ENCODE assay signal across 2 worm cellular contexts in genomic region chrX:16521722-16522121, ce11.
TF ChIP-seq lines count a peak whose summit lies in the region.

No protein-coding gene starts in this region.

TF ChIP-seq in whole organism, L1 larva, 84 proteins besides CTCF, POLR2A, EP300 and RAD21:
- peak; percentile 57 for TF ChIP-seq nhr-85 (tag; lab: Kevin White, UChicago)
- no peak for TF ChIP-seq tlp-1 (tag; optimal IDR thresholded peaks at IDR 0.05; lab: Kevin White, UChicago)
- peak; percentile 20 for TF ChIP-seq F16B12.6 (tag; optimal IDR thresholded peaks at IDR 0.05; lab: Kevin White, UChicago)
- no peak for TF ChIP-seq rnt-1 (tag; optimal IDR thresholded peaks at IDR 0.05; lab: Kevin White, UChicago)
- no peak for TF ChIP-seq egl-27 (tag; optimal IDR thresholded peaks at IDR 0.05; lab: Kevin White, UChicago)
- TF ChIP-seq nhr-20 (tag; optimal IDR thresholded peaks at IDR 0.05; lab: Kevin White, UChicago) = no peak
- no peak for TF ChIP-seq hlh-17 (GFP tag; optimal IDR thresholded peaks at IDR 0.05; lab: Kevin White, UChicago; ENCODE audit: borderline replicate concordance)
- no peak for TF ChIP-seq unc-62 (GFP tag; optimal IDR thresholded peaks at IDR 0.05; lab: Kevin White, UChicago)
- peak; percentile 21 to 72 for TF ChIP-seq lsy-2 (tag; optimal IDR thresholded peaks at IDR 0.05; lab: Kevin White, UChicago)
- TF ChIP-seq ztf-4 (tag; optimal IDR thresholded peaks at IDR 0.05; lab: Kevin White, UChicago) = no peak
- no peak for TF ChIP-seq dpl-1 (GFP tag; optimal IDR thresholded peaks at IDR 0.05; lab: Kevin White, UChicago)
- no peak for TF ChIP-seq ceh-82 (tag; optimal IDR thresholded peaks at IDR 0.05; lab: Kevin White, UChicago)
- TF ChIP-seq fkh-8 (tag; optimal IDR thresholded peaks at IDR 0.05; lab: Kevin White, UChicago) = no peak
- no peak for TF ChIP-seq hlh-4 (tag; optimal IDR thresholded peaks at IDR 0.05; lab: Kevin White, UChicago)
- no peak for TF ChIP-seq pag-3 (tag; optimal IDR thresholded peaks at IDR 0.05; lab: Kevin White, UChicago; ENCODE audit: borderline replicate concordance, insufficient read depth)
- TF ChIP-seq fos-1 (tag; optimal IDR thresholded peaks at IDR 0.05; lab: Kevin White, UChicago) = no peak
- TF ChIP-seq fkh-4 (tag; optimal IDR thresholded peaks at IDR 0.05; lab: Kevin White, UChicago; ENCODE audit: borderline replicate concordance) = no peak
- no peak for TF ChIP-seq alr-1 (tag; optimal IDR thresholded peaks at IDR 0.05; lab: Kevin White, UChicago; ENCODE audit: borderline replicate concordance)
- TF ChIP-seq nhr-77 (tag; optimal IDR thresholded peaks at IDR 0.05; lab: Kevin White, UChicago) = no peak
- TF ChIP-seq efl-1 (optimal IDR thresholded peaks at IDR 0.05; lab: Kevin White, UChicago) = no peak
- no peak for TF ChIP-seq efl-1 (GFP tag; optimal IDR thresholded peaks at IDR 0.05 in 1 of 2; lab: Kevin White, UChicago)

TF ChIP-seq in whole organism, mixed stage, embryonic, 35 proteins besides CTCF, POLR2A, EP300 and RAD21:
- TF ChIP-seq nhr-76 (tag; optimal IDR thresholded peaks at IDR 0.05; lab: Kevin White, UChicago) (no peak), lsy-2 (tag; optimal IDR thresholded peaks at IDR 0.05; lab: Kevin White, UChicago) (peak; percentile 27)

Comparison
In these comparisons a context has a peak if more than half of its experiments do, and no peak if none do; other contexts are left out.
1. Of the 14 proteins assayed by ChIP-seq in both whole organism, L1 larva and whole organism, mixed stage, embryonic: peak only in whole organism, L1 larva: none; only in whole organism, mixed stage, embryonic: none; in both: lsy-2; in neither: 13.